Fruit fly (Drosophila melanogaster): ENCODE data around the gene CG5282.

Gene CG5282

DNA sequence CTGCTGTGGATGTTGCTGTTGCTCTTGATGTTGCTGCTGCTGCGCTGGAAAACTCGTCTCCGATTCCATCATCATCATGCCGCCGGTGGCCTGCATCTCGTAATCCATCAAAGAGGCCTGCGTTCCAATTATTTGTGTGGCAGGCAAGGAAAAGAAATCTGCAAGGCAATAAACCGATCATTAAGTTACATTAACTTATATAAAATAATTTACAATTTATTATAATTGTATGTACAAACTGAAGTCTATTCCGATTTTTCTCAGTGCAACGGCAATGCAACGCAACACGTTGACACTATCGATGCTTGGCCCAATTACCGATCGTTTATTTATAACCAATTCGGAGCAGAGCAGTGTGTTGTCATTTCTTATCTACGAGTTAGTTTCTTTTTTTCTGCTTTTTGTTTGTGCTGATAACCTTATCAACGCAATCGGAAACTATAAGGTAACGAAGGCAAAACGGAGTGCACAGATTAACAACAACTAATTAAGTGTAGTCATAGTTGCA is 45.2 kb upstream of the CG5282 start (continued):
- TF ChIP-seq CG6765 (GFP tag; optimal IDR thresholded peaks at IDR 0.05) (no peak), fru (optimal IDR thresholded peaks at IDR 0.05) (no peak), kay (GFP tag; optimal IDR thresholded peaks at IDR 0.05) (no peak), bcd (GFP tag; optimal IDR thresholded peaks at IDR 0.05) (peak; percentile 29), CG34422 (GFP tag; IDR thresholded peaks at IDR 0.05) (peak; percentile 63; the same call in 2 of the 3 replicates), unc-4 (GFP tag; IDR thresholded peaks at IDR 0.05; ENCODE audit: partially characterized antibody) (no peak), ham (GFP tag; IDR thresholded peaks at IDR 0.05) (no peak), CG13123 (GFP tag; optimal IDR thresholded peaks at IDR 0.05) (no peak), E2f2 (GFP tag; IDR thresholded peaks at IDR 0.05) (peak; percentile 39; the same call in 1 of the 2 replicates), Hmr (GFP tag; optimal IDR thresholded peaks at IDR 0.05) (peak; percentile 42), CG10543 (GFP tag; optimal IDR thresholded peaks at IDR 0.05) (no peak), CG13296 (GFP tag; optimal IDR thresholded peaks at IDR 0.05) (peak; percentile 32), Fer3 (tag; optimal IDR thresholded peaks at IDR 0.05) (peak; percentile 1), dati (GFP tag; IDR thresholded peaks at IDR 0.05) (peak; percentile 63; the same call in 1 of the 2 replicates), NK7.1 (GFP tag; optimal IDR thresholded peaks at IDR 0.05) (no peak), Spps (tag; optimal IDR thresholded peaks at IDR 0.05) (no peak), ranshi (GFP tag; IDR thresholded peaks at IDR 0.05) (peak; percentile 43; the same call in 1 of the 2 replicates), Sry-β (GFP tag; optimal IDR thresholded peaks at IDR 0.05) (no peak), B-H2 (GFP tag; optimal IDR thresholded peaks at IDR 0.05) (no peak), CkIIα-i1 (GFP tag; IDR thresholded peaks at IDR 0.05) (no peak), Bdp1 (GFP tag; optimal IDR thresholded peaks at IDR 0.05) (no peak), Hand (GFP tag; optimal IDR thresholded peaks at IDR 0.05) (peak; percentile 9), CG15269 (tag; optimal IDR thresholded peaks at IDR 0.05) (peak; percentile 56), CG11093 (GFP tag; IDR thresholded peaks at IDR 0.05) (no peak; the same call in 2 of the 3 replicates), CG18599 (GFP tag; optimal IDR thresholded peaks at IDR 0.05) (peak; percentile 41), Opbp (GFP tag; IDR thresholded peaks at IDR 0.05; ENCODE audit: partially characterized antibody) (no peak), CG30020 (tag; optimal IDR thresholded peaks at IDR 0.05) (no peak), ash1 (GFP tag; optimal IDR thresholded peaks at IDR 0.05) (no peak), CG31388 (GFP tag; optimal IDR thresholded peaks at IDR 0.05) (no peak), PHDP (tag; optimal IDR thresholded peaks at IDR 0.05) (peak; percentile 51), Xbp1 (GFP tag; optimal IDR thresholded peaks at IDR 0.05) (peak; percentile 54), CG2875 (GFP tag; optimal IDR thresholded peaks at IDR 0.05) (peak; percentile 56), Bteb2 (GFP tag; optimal IDR thresholded peaks at IDR 0.05) (no peak), pum (GFP tag; optimal IDR thresholded peaks at IDR 0.05) (no peak), Drgx (GFP tag; IDR thresholded peaks at IDR 0.05) (peak; percentile 72), CG9215 (GFP tag; IDR thresholded peaks at IDR 0.05) (no peak), CG7745 (tag; optimal IDR thresholded peaks at IDR 0.05) (no peak), vfl (GFP tag; optimal IDR thresholded peaks at IDR 0.05) (no peak), CG17385 (GFP tag; optimal IDR thresholded peaks at IDR 0.05) (peak; percentile 39), CG3163 (GFP tag; optimal IDR thresholded peaks at IDR 0.05) (no peak)

DNA sequence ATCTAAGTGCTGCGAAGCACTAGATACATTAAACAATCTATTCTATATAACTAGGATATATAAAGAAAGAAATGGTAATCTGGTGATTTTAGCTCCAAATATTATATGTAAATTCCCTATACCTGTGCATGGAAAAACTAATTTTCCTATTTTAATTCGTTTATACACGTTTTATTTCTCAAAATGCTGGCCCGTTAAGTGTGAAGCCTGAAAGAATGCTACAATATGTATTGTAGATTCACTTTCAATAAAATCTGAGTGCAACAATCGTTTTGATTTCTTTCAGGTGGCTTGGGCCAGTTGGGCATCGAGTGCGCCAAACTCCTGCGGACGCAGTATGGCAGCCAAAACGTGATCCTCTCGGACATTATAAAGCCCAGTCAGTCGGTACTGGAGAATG is 41.6 kb upstream of the CG5282 start:
- peak; percentile 72 for TF ChIP-seq CG15601 (tag; optimal IDR thresholded peaks at IDR 0.05)
- TF ChIP-seq Blimp-1 (GFP tag; optimal IDR thresholded peaks at IDR 0.05): peak; percentile 51
- no peak for TF ChIP-seq crp (GFP tag; optimal IDR thresholded peaks at IDR 0.05)
- 0 out of 3 replicates have a peak, but pooled peaks have one; percentile 53 for TF ChIP-seq CG2199 (GFP tag; IDR thresholded peaks at IDR 0.05)
- TF ChIP-seq CTCF (GFP tag; optimal IDR thresholded peaks at IDR 0.05): peak; percentile 3
- TF ChIP-seq CG13775 (GFP tag; optimal IDR thresholded peaks at IDR 0.05): no peak

All from whole organism, embryonic.